Worm (Caenorhabditis elegans): ENCODE measurements around the gene pld-1.

DNA sequence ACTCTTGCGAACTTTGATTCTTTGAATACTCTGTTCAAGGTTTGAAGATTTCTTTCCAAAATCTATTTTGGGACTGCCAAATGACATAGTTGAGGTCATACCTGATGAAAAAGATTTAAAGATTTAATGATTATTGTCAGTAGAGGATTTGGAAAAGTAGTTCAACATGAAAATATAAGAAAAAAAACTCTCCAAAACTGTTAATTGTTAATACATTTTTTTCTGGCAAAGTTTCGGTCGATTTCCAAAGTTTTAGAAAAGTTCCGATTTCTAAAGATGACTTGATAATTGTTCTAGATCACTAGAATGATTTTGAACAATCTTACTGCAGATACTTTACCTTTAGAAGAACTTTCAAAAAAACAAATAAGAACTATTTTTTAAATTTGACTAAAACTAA, 20.2 kb downstream of the pld-1 start, which contains the start of gene C27A2.7:
- no peak for TF ChIP-seq ama-1 (optimal IDR thresholded peaks at IDR 0.05)
- no peak for TF ChIP-seq ztf-11 (tag; optimal IDR thresholded peaks at IDR 0.05)

Measured in whole organism, L4 larva.